Fruit fly (Drosophila melanogaster): ENCODE data around the gene CG9902.
A peak's percentile ranks its signal among the peaks of the same experiment; 100 is the strongest.

dm6 chrX:16585569-16585968, 38.2 kb upstream of the CG9902 start:
- TF ChIP-seq CG7045 (GFP tag; optimal IDR thresholded peaks at IDR 0.05) = peak; percentile 1
- no peak for TF ChIP-seq bab1 (GFP tag; optimal IDR thresholded peaks at IDR 0.05)
- TF ChIP-seq pad (GFP tag; optimal IDR thresholded peaks at IDR 0.05) = peak; percentile 4
- TF ChIP-seq toe (GFP tag; optimal IDR thresholded peaks at IDR 0.05) = no peak
- no peak for TF ChIP-seq Hr96 (GFP tag; optimal IDR thresholded peaks at IDR 0.05)
- TF ChIP-seq CG14711 (tag; optimal IDR thresholded peaks at IDR 0.05) = no peak

Data from whole organism, adult.